Worm (Caenorhabditis elegans) whole organism, midembryonic: ENCODE results near the gene ins-17.
"Not testable (repeated sequence)": the region's sequence is repeated elsewhere in the genome, so short reads cannot be mapped to it uniquely, and the experiment has no call there.

Source experiments
- tab-1 ChIP-seq: fragments of 200-800 bp; sonication (Bioruptor generic); IDR thresholded peaks from 2 replicates; pipeline ENCODE4 v1.3.6; 2022; ENCODE audit warnings: missing genetic modification characterization, missing compliant biosample characterization
- ztf-23 ChIP-seq: fragments of 200-800 bp; sonication (Bioruptor generic); IDR thresholded peaks from 2 replicates; pipeline ENCODE4 v1.3.6; 2022; ENCODE audit warnings: missing genetic modification reagents, missing genetic modification characterization, missing compliant biosample characterization

ce11 chrIII:4484373-4484772 lies 7.0 kb upstream of the ins-17 start:
- not testable (repeated sequence) for TF ChIP-seq ztf-23, tab-1 (GFP tag; lab: Robert Waterston, UW)
